Fruit fly (Drosophila melanogaster) whole organism, embryonic: ENCODE data around the gene Ccz1.

Experiments used
- ATbp ChIP-seq: fragments of 200-800 bp; sonication (Bioruptor generic); optimal IDR thresholded peaks from 2 replicates; lab custom pipeline; 2017; ENCODE audit warnings: missing biosample characterization, mild to moderate bottlenecking, missing genetic modification characterization, missing genetic modification reagents
- Asciz ChIP-seq: fragments of 200-800 bp; sonication (Bioruptor generic); optimal IDR thresholded peaks from 2 replicates; lab custom pipeline; 2017; ENCODE audit warnings: missing biosample characterization, mild to moderate bottlenecking, missing genetic modification characterization, missing genetic modification reagents
- Atf3 ChIP-seq: fragments of 200-800 bp; sonication (Bioruptor generic); optimal IDR thresholded peaks from 3 replicates; lab custom pipeline; 2016; ENCODE audit warnings: missing biosample characterization, missing genetic modification characterization
- B-H2 ChIP-seq: fragments of 200-800 bp; sonication (Bioruptor generic); optimal IDR thresholded peaks from 2 replicates; lab custom pipeline; 2018; ENCODE audit warnings: missing biosample characterization, mild to moderate bottlenecking, missing genetic modification characterization
- Bteb2 ChIP-seq: fragments of 200-800 bp; sonication (Bioruptor generic); optimal IDR thresholded peaks from 2 replicates; lab custom pipeline; 2016; ENCODE audit warnings: missing biosample characterization, missing genetic modification characterization
- CG10209 ChIP-seq: fragments of 200-800 bp; sonication (Bioruptor generic); optimal IDR thresholded peaks from 3 replicates; lab custom pipeline; 2017; ENCODE audit warnings: missing biosample characterization, mild to moderate bottlenecking, missing genetic modification characterization, missing genetic modification reagents
- CG11504 ChIP-seq: fragments of 200-800 bp; sonication (Bioruptor generic); optimal IDR thresholded peaks from 3 replicates; lab custom pipeline; 2019; ENCODE audit warnings: missing biosample characterization, mild to moderate bottlenecking, missing genetic modification characterization, moderate library complexity
- CG12236 ChIP-seq: fragments of 200-800 bp; sonication (Bioruptor generic); optimal IDR thresholded peaks from 2 replicates; lab custom pipeline; 2016; ENCODE audit warnings: missing biosample characterization, missing genetic modification characterization
- CG12299 ChIP-seq: fragments of 200-800 bp; sonication (Bioruptor generic); optimal IDR thresholded peaks from 2 replicates; lab custom pipeline; 2018; ENCODE audit warnings: missing biosample characterization, mild to moderate bottlenecking, missing genetic modification characterization
- CG12769 ChIP-seq: fragments of 200-800 bp; sonication (Bioruptor generic); optimal IDR thresholded peaks from 2 replicates; lab custom pipeline; 2019; ENCODE audit warnings: missing biosample characterization, mild to moderate bottlenecking, missing genetic modification characterization, moderate library complexity
- CG13296 ChIP-seq: fragments of 200-800 bp; sonication (Bioruptor generic); optimal IDR thresholded peaks from 3 replicates; lab custom pipeline; 2018; ENCODE audit warnings: missing biosample characterization, mild to moderate bottlenecking, missing genetic modification characterization
- CG18476 ChIP-seq: fragments of 200-800 bp; sonication (Bioruptor generic); optimal IDR thresholded peaks from 2 replicates; lab custom pipeline; 2016; ENCODE audit warnings: missing biosample characterization, mild to moderate bottlenecking, missing genetic modification characterization
- CG18619 ChIP-seq: fragments of 200-800 bp; sonication (Bioruptor generic); optimal IDR thresholded peaks from 3 replicates; lab custom pipeline; 2017; ENCODE audit warnings: missing biosample characterization, mild to moderate bottlenecking, missing genetic modification characterization
- CG2678 ChIP-seq: fragments of 200-800 bp; sonication (Bioruptor generic); optimal IDR thresholded peaks from 3 replicates; lab custom pipeline; 2019; ENCODE audit warnings: missing biosample characterization, mild to moderate bottlenecking, missing genetic modification characterization, moderate library complexity
- CG4328 ChIP-seq: fragments of 200-800 bp; sonication (Bioruptor generic); optimal IDR thresholded peaks from 3 replicates; lab custom pipeline; 2017; ENCODE audit warnings: missing biosample characterization, missing genetic modification reagents, missing genetic modification characterization
- CG6689 ChIP-seq: fragments of 200-800 bp; sonication (Bioruptor generic); IDR thresholded peaks from 2 replicates; pipeline ENCODE4 v1.3.6; 2022; ENCODE audit warnings: missing biosample characterization, missing genetic modification characterization
- CG6765 ChIP-seq: fragments of 200-800 bp; sonication (Bioruptor generic); optimal IDR thresholded peaks from 3 replicates; lab custom pipeline; 2017; ENCODE audit warnings: missing biosample characterization, mild to moderate bottlenecking, missing genetic modification characterization
- CG6813 ChIP-seq: fragments of 200-800 bp; sonication (Bioruptor generic); optimal IDR thresholded peaks from 2 replicates; lab custom pipeline; 2017; ENCODE audit warnings: missing biosample characterization, missing genetic modification characterization, mild to moderate bottlenecking, moderate library complexity, missing genetic modification reagents
- CG8924 ChIP-seq: fragments of 200-800 bp; optimal IDR thresholded peaks from 3 replicates; lab custom pipeline; 2019; ENCODE audit warnings: missing biosample characterization, mild to moderate bottlenecking, missing genetic modification characterization, moderate library complexity
- CoRest ChIP-seq: fragments of 200-800 bp; sonication (Bioruptor generic); optimal IDR thresholded peaks from 3 replicates; lab custom pipeline; 2018; ENCODE audit warnings: missing biosample characterization, mild to moderate bottlenecking, missing genetic modification characterization, moderate library complexity
- Dip2 ChIP-seq: fragments of 200-800 bp; sonication (Bioruptor generic); IDR thresholded peaks from 2 replicates; pipeline ENCODE4 v1.3.6; 2022; ENCODE audit warnings: missing biosample characterization, missing genetic modification characterization
- Fer1 ChIP-seq: fragments of 200-800 bp; sonication (Bioruptor generic); optimal IDR thresholded peaks from 2 replicates; lab custom pipeline; 2017; ENCODE audit warnings: missing biosample characterization, mild to moderate bottlenecking, missing genetic modification characterization
- Hand ChIP-seq: fragments of 200-800 bp; sonication (Bioruptor generic); optimal IDR thresholded peaks from 2 replicates; lab custom pipeline; 2017; ENCODE audit warnings: mild to moderate bottlenecking, missing biosample characterization, missing genetic modification reagents, missing genetic modification characterization
- Hr3 ChIP-seq: fragments of 200-800 bp; sonication (Bioruptor generic); optimal IDR thresholded peaks from 3 replicates; lab custom pipeline; 2016; ENCODE audit warnings: missing biosample characterization, missing genetic modification characterization
- Hr39 ChIP-seq: fragments of >200 bp; optimal IDR thresholded peaks from 2 replicates; lab custom pipeline; 2017
- MESR4 ChIP-seq: fragments of 200-800 bp; sonication (Bioruptor generic); optimal IDR thresholded peaks from 2 replicates; lab custom pipeline; 2018; ENCODE audit warnings: missing biosample characterization, mild to moderate bottlenecking, missing genetic modification characterization, moderate library complexity
- Meics ChIP-seq: fragments of 200-800 bp; sonication (Bioruptor generic); optimal IDR thresholded peaks from 2 replicates; lab custom pipeline; 2017; ENCODE audit warnings: missing biosample characterization, mild to moderate bottlenecking, missing genetic modification characterization
- Oli ChIP-seq: fragments of 200-800 bp; sonication (Bioruptor generic); optimal IDR thresholded peaks from 2 replicates; lab custom pipeline; 2018; ENCODE audit warnings: missing biosample characterization, mild to moderate bottlenecking, missing genetic modification characterization, moderate library complexity
- Optix ChIP-seq: fragments of 200-800 bp; sonication (Bioruptor generic); IDR thresholded peaks from 3 replicates; pipeline ENCODE4 v1.3.6; 2022; ENCODE audit warnings: missing biosample characterization, missing genetic modification characterization
- PHDP ChIP-seq: fragments of 200-800 bp; sonication (Bioruptor generic); optimal IDR thresholded peaks from 3 replicates; lab custom pipeline; 2018; ENCODE audit warnings: missing biosample characterization, mild to moderate bottlenecking, missing genetic modification characterization, moderate library complexity
- Sox100B ChIP-seq: fragments of 200-800 bp; sonication (Bioruptor generic); optimal IDR thresholded peaks from 3 replicates; lab custom pipeline; 2018; ENCODE audit warnings: missing biosample characterization, mild to moderate bottlenecking, missing genetic modification characterization
- Vsx1 ChIP-seq: fragments of 200-800 bp; sonication (Bioruptor generic); optimal IDR thresholded peaks from 2 replicates; lab custom pipeline; 2017; ENCODE audit warnings: missing biosample characterization, mild to moderate bottlenecking, missing genetic modification characterization, missing genetic modification reagents
- dmrt99B ChIP-seq: fragments of 200-800 bp; sonication (Bioruptor generic); optimal IDR thresholded peaks from 2 replicates; lab custom pipeline; 2018; ENCODE audit warnings: missing biosample characterization, mild to moderate bottlenecking, missing genetic modification characterization, moderate library complexity
- exex ChIP-seq: fragments of 200-800 bp; sonication (Bioruptor generic); optimal IDR thresholded peaks from 4 replicates; lab custom pipeline; 2018; ENCODE audit warnings: missing biosample characterization, mild to moderate bottlenecking, missing genetic modification characterization, moderate library complexity
- fd64A ChIP-seq: fragments of 200-800 bp; sonication (Bioruptor generic); optimal IDR thresholded peaks from 3 replicates; lab custom pipeline; 2018; ENCODE audit warnings: missing biosample characterization, mild to moderate bottlenecking, missing genetic modification characterization
- gem ChIP-seq: fragments of 200-800 bp; sonication (Bioruptor generic); optimal IDR thresholded peaks from 2 replicates; lab custom pipeline; 2019; ENCODE audit warnings: missing biosample characterization, mild to moderate bottlenecking, missing genetic modification characterization, moderate library complexity
- grau ChIP-seq: fragments of 200-800 bp; optimal IDR thresholded peaks from 3 replicates; lab custom pipeline; 2019; ENCODE audit warnings: missing biosample characterization, mild to moderate bottlenecking, missing genetic modification characterization, moderate library complexity
- jumu ChIP-seq: fragments of 200-800 bp; sonication (Bioruptor generic); optimal IDR thresholded peaks from 3 replicates; lab custom pipeline; 2016; ENCODE audit warnings: missing biosample characterization, missing genetic modification characterization
- nom ChIP-seq: fragments of 200-800 bp; sonication (Bioruptor generic); optimal IDR thresholded peaks from 2 replicates; lab custom pipeline; 2017; ENCODE audit warnings: missing biosample characterization, missing genetic modification characterization, mild to moderate bottlenecking, moderate library complexity, missing genetic modification reagents
- oc ChIP-seq: fragments of 200-800 bp; sonication (Bioruptor generic); optimal IDR thresholded peaks from 2 replicates; lab custom pipeline; 2018; ENCODE audit warnings: missing biosample characterization, mild to moderate bottlenecking, missing genetic modification characterization, moderate library complexity
- odd ChIP-seq: fragments of 200-800 bp; sonication (Bioruptor generic); optimal IDR thresholded peaks from 2 replicates; lab custom pipeline; 2017; ENCODE audit warnings: missing biosample characterization, mild to moderate bottlenecking, missing genetic modification characterization
- schlank ChIP-seq: fragments of 200-800 bp; sonication (Bioruptor generic); optimal IDR thresholded peaks from 2 replicates; lab custom pipeline; 2018; ENCODE audit warnings: missing biosample characterization, mild to moderate bottlenecking, missing genetic modification characterization
- scrt ChIP-seq: fragments of 200-800 bp; sonication (Bioruptor generic); optimal IDR thresholded peaks from 2 replicates; lab custom pipeline; 2018; ENCODE audit warnings: missing biosample characterization, mild to moderate bottlenecking, missing genetic modification characterization, moderate library complexity
- sd ChIP-seq: fragments of 200-800 bp; sonication (Bioruptor generic); optimal IDR thresholded peaks from 3 replicates; lab custom pipeline; 2018; ENCODE audit warnings: missing biosample characterization, mild to moderate bottlenecking, missing genetic modification characterization, moderate library complexity
- sens ChIP-seq: fragments of 200-800 bp; sonication (Bioruptor generic); peaks from one replicate; lab custom pipeline; 2016; ENCODE audit warnings: missing biosample characterization, missing genetic modification characterization
- stwl ChIP-seq: fragments of 200-800 bp; sonication (Bioruptor generic); optimal IDR thresholded peaks from 3 replicates; lab custom pipeline; 2018; ENCODE audit warnings: missing biosample characterization, mild to moderate bottlenecking, missing genetic modification characterization, moderate library complexity
- sug ChIP-seq: fragments of 200-800 bp; optimal IDR thresholded peaks from 2 replicates; lab custom pipeline; 2019; ENCODE audit warnings: missing biosample characterization, mild to moderate bottlenecking, missing genetic modification characterization, moderate library complexity
- wek ChIP-seq: fragments of 200-800 bp; sonication (Bioruptor generic); optimal IDR thresholded peaks from 3 replicates; lab custom pipeline; 2018; ENCODE audit warnings: missing biosample characterization, mild to moderate bottlenecking, missing genetic modification characterization, moderate library complexity
- z ChIP-seq: fragments of 200-800 bp; sonication (Bioruptor generic); IDR thresholded peaks from 3 replicates; pipeline ENCODE4 v1.3.6; 2022; ENCODE audit warnings: missing biosample characterization, missing genetic modification characterization
- zfh1 ChIP-seq: fragments of 200-800 bp; sonication (Bioruptor generic); IDR thresholded peaks from 3 replicates; pipeline ENCODE4 v1.3.6; 2022; ENCODE audit warnings: missing biosample characterization, missing genetic modification characterization

Ccz1 gene

dm6 chr3L:3932742-3933289, 33.9 kb upstream of the Ccz1 start (continued):
- no peak for TF ChIP-seq Hr3 (GFP tag; lab: Kevin White, UChicago)
- no peak for TF ChIP-seq nom (GFP tag; lab: Kevin White, UChicago)
- peak; percentile 34 for TF ChIP-seq CG13296
- TF ChIP-seq CG18619, result peak; percentile 16
- peak; percentile 42 for TF ChIP-seq ATbp (GFP tag; lab: Kevin White, UChicago)
- TF ChIP-seq B-H2 (GFP tag; lab: Kevin White, UChicago), result peak; percentile 15
- peak; percentile 8 for TF ChIP-seq CG8924
- TF ChIP-seq fd64A (GFP tag; lab: Kevin White, UChicago), result no peak
- TF ChIP-seq CG12769 (tag; lab: Kevin White, UChicago), result peak; percentile 47
- TF ChIP-seq Atf3 (GFP tag; lab: Kevin White, UChicago), result no peak
- peak; percentile 25 for TF ChIP-seq exex (tag; lab: Kevin White, UChicago)
- TF ChIP-seq stwl (tag; lab: Kevin White, UChicago), result no peak
- TF ChIP-seq CG2678 (tag; lab: Kevin White, UChicago), result peak; percentile 64
- peak; percentile 45 for TF ChIP-seq CG10209 (GFP tag; lab: Kevin White, UChicago)
- no peak for TF ChIP-seq CG6689 (GFP tag; lab: Robert Waterston, UW)
- no peak for TF ChIP-seq CG4328 (GFP tag; lab: Kevin White, UChicago)
- peak; percentile 13 for TF ChIP-seq CoRest (tag; lab: Kevin White, UChicago)
- no peak for TF ChIP-seq CG12236 (GFP tag; lab: Kevin White, UChicago)
- peak; percentile 43 for TF ChIP-seq sd (tag; lab: Kevin White, UChicago)
- no peak for TF ChIP-seq MESR4 (GFP tag; lab: Kevin White, UChicago)
- no peak for TF ChIP-seq oc (tag; lab: Kevin White, UChicago)
- peak; percentile 61 for TF ChIP-seq PHDP (tag; lab: Kevin White, UChicago)
- TF ChIP-seq CG12299 (tag; lab: Kevin White, UChicago), result peak; percentile 16
- peak; percentile 12 for TF ChIP-seq Sox100B (GFP tag; lab: Kevin White, UChicago)
- peak; percentile 35 for TF ChIP-seq gem (tag; lab: Kevin White, UChicago)
- TF ChIP-seq grau (tag; lab: Kevin White, UChicago), result peak; percentile 8
- peak; percentile 43 for TF ChIP-seq scrt (GFP tag; lab: Kevin White, UChicago)
- TF ChIP-seq jumu, result no peak
- peak; percentile 23 for TF ChIP-seq CG6765 (GFP tag; lab: Kevin White, UChicago)
- TF ChIP-seq Dip2, result no peak
- peak; percentile 47 for TF ChIP-seq CG18476 (GFP tag; lab: Kevin White, UChicago)
- peak; percentile 44 for TF ChIP-seq sens (GFP tag; lab: Kevin White, UChicago)
- TF ChIP-seq odd (GFP tag; lab: Kevin White, UChicago), result peak; percentile 23
- TF ChIP-seq Optix, result no peak
- TF ChIP-seq zfh1 (GFP tag; lab: Robert Waterston, UW), result no peak
- no peak for TF ChIP-seq z (GFP tag; lab: Robert Waterston, UW)
- peak; percentile 17 for TF ChIP-seq Vsx1 (GFP tag; lab: Kevin White, UChicago)
- peak; percentile 65 for TF ChIP-seq Fer1 (GFP tag; lab: Kevin White, UChicago)
- no peak for TF ChIP-seq wek
- TF ChIP-seq sug (tag; lab: Kevin White, UChicago), result peak; percentile 19
- no peak for TF ChIP-seq Hr39 (lab: Kevin White, UChicago)
- peak; percentile 45 for TF ChIP-seq Meics (GFP tag; lab: Kevin White, UChicago)
- TF ChIP-seq Hand (GFP tag; lab: Kevin White, UChicago), result peak; percentile 33
- peak; percentile 1 for TF ChIP-seq CG11504 (tag; lab: Kevin White, UChicago)
- peak; percentile 23 for TF ChIP-seq Bteb2 (GFP tag; lab: Kevin White, UChicago)
- TF ChIP-seq CG6813, result peak; percentile 48
- no peak for TF ChIP-seq dmrt99B
- TF ChIP-seq schlank (tag; lab: Kevin White, UChicago), result peak; percentile 67
- no peak for TF ChIP-seq Oli
- peak; percentile 7 for TF ChIP-seq Asciz
